Fruit fly (Drosophila melanogaster): ENCODE data around the gene Jhbp15.
A peak's percentile ranks its signal among the peaks of the same experiment; 100 is the strongest.

Jhbp15 gene

DNA sequence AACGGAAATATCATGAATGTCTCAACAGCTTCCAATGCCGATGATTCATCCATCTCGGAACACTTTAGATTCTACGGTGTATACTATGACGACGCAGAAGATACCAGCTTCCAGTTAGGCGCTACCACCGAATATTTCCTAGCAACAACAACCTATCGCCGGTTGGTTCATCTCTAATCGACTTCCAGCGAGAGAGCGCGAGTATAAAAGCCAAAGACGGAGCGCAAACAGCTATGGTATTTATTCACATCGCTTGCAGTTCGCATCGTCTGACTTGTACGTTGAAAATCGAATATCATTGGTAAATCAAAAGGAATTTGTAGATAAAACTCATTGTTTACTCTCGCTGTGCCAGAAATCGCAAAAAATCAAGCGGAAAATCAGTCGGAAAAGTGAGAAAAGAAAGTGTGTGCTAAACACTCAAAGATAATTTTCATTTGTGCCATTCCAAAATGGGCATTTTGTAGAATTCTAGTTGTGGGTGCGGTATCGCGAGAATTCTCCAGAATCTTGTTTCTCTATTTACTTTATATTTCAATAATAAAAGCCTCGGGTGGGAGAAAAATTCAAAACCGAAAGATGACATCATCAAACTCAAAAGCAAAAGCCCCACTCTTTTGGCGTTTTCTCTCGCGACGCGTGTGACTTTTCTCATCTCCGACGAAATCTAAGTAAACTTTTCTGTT is 14.4 kb upstream of the Jhbp15 start, which contains the start of gene AnxB9 (continued):
- TF ChIP-seq wek (GFP tag; optimal IDR thresholded peaks at IDR 0.05) (peak; percentile 70), ato (GFP tag; IDR thresholded peaks at IDR 0.05; ENCODE audit: partially characterized antibody) (peak; percentile 39), nerfin-2 (GFP tag; IDR thresholded peaks at IDR 0.05; ENCODE audit: partially characterized antibody) (no peak), Doc2 (GFP tag; IDR thresholded peaks at IDR 0.05) (no peak), disco-r (GFP tag; optimal IDR thresholded peaks at IDR 0.05) (no peak), Bgb (GFP tag; IDR thresholded peaks at IDR 0.05; ENCODE audit: partially characterized antibody) (peak; percentile 80), MTF-1 (GFP tag; optimal IDR thresholded peaks at IDR 0.05; ENCODE audit: borderline replicate concordance) (peak; percentile 71), CG12744 (GFP tag; optimal IDR thresholded peaks at IDR 0.05) (peak; percentile 32), CG12104 (GFP tag; optimal IDR thresholded peaks at IDR 0.05) (no peak), CG12219 (GFP tag; optimal IDR thresholded peaks at IDR 0.05) (peak; percentile 28), CG11504 (tag; optimal IDR thresholded peaks at IDR 0.05) (peak; percentile 4), Scr (GFP tag; IDR thresholded peaks at IDR 0.05; ENCODE audit: partially characterized antibody) (peak; percentile 67), CG4707 (GFP tag; optimal IDR thresholded peaks at IDR 0.05) (peak; percentile 30), sr (GFP tag; IDR thresholded peaks at IDR 0.05) (peak; percentile 34; the same call in 1 of the 3 replicates), Trl (optimal IDR thresholded peaks at IDR 0.05) (peak; percentile 45 to 72), Trl (GFP tag; optimal IDR thresholded peaks at IDR 0.05) (peak; percentile 70), grn (GFP tag; optimal IDR thresholded peaks at IDR 0.05) (peak; percentile 31), Max (GFP tag; optimal IDR thresholded peaks at IDR 0.05) (peak; percentile 18), CG6813 (GFP tag; optimal IDR thresholded peaks at IDR 0.05) (peak; percentile 9), Lhr (GFP tag; optimal IDR thresholded peaks at IDR 0.05) (no peak), tna (GFP tag; IDR thresholded peaks at IDR 0.05; ENCODE audit: partially characterized antibody) (peak; percentile 41), Opbp (GFP tag; IDR thresholded peaks at IDR 0.05; ENCODE audit: partially characterized antibody) (peak; percentile 77), hkb (optimal IDR thresholded peaks at IDR 0.05) (no peak), hkb (GFP tag; IDR thresholded peaks at IDR 0.05) (peak; percentile 67), ken (GFP tag; IDR thresholded peaks at IDR 0.05) (0 out of 3 replicates have a peak, but pooled peaks have one; percentile 52), CG17359 (tag; optimal IDR thresholded peaks at IDR 0.05) (peak; percentile 40), tap (tag; optimal IDR thresholded peaks at IDR 0.05) (peak; percentile 30), CrebB (tag; optimal IDR thresholded peaks at IDR 0.05) (peak; percentile 50), HmgD (GFP tag; optimal IDR thresholded peaks at IDR 0.05) (no peak), kay (GFP tag; optimal IDR thresholded peaks at IDR 0.05) (no peak), Dip3 (GFP tag; optimal IDR thresholded peaks at IDR 0.05) (peak; percentile 1), CG1647 (GFP tag; optimal IDR thresholded peaks at IDR 0.05) (no peak), CG2120 (GFP tag; optimal IDR thresholded peaks at IDR 0.05) (no peak), abd-A (tag; optimal IDR thresholded peaks at IDR 0.05) (peak; percentile 15), Ptx1 (GFP tag; IDR thresholded peaks at IDR 0.05) (no peak), NC2α (GFP tag; optimal IDR thresholded peaks at IDR 0.05) (peak; percentile 51), CG4730 (GFP tag; IDR thresholded peaks at IDR 0.05) (no peak), CG4854 (GFP tag; optimal IDR thresholded peaks at IDR 0.05) (peak; percentile 17), Dad (GFP tag; optimal IDR thresholded peaks at IDR 0.05) (peak; percentile 8), CG8089 (GFP tag; optimal IDR thresholded peaks at IDR 0.05) (no peak), zfh1 (GFP tag; IDR thresholded peaks at IDR 0.05) (peak; percentile 47; the same call in 2 of the 3 replicates), Aef1 (GFP tag; IDR thresholded peaks at IDR 0.05) (peak; percentile 50; the same call in 2 of the 3 replicates), CG12391 (tag; optimal IDR thresholded peaks at IDR 0.05) (peak; percentile 13), CG12299 (tag; optimal IDR thresholded peaks at IDR 0.05) (peak; percentile 32), CG2129 (GFP tag; IDR thresholded peaks at IDR 0.05; ENCODE audit: partially characterized antibody) (peak; percentile 9; the same call in 1 of the 2 replicates), CG12071 (GFP tag; optimal IDR thresholded peaks at IDR 0.05) (peak; percentile 70), odd (GFP tag; optimal IDR thresholded peaks at IDR 0.05) (peak; percentile 57)

Data from whole organism, embryonic.